Worm (Caenorhabditis elegans): ENCODE results near the gene K01G5.10.
A peak's percentile ranks its signal among the peaks of the same experiment; 100 is the strongest.

DNA sequence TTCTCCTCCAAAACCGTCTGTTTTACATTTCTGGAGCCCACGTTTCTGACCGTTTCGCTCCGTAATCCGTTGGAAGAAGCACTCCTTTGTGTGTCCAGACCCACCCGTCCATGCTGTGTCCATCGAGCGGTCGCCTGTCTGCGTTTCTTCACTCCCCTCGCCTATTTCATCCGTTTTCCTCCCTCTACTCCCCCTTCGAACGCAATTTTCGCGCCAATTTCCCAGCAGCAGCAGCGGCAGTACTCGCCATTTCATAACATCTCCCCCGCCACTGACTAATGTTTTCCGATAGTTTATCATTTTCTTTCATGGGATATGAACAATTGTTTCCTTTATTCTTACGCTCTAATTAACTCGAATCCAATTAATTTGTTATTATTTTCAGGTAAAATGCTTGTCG lies 49.6 kb upstream of the K01G5.10 start:
- TF ChIP-seq rnt-1 (tag; optimal IDR thresholded peaks at IDR 0.05) = peak; percentile 4
- TF ChIP-seq ama-1 (optimal IDR thresholded peaks at IDR 0.05) = no peak
- peak; percentile 39 for TF ChIP-seq nfya-1 (tag; optimal IDR thresholded peaks at IDR 0.05)
- no peak for TF ChIP-seq ceh-24 (tag; optimal IDR thresholded peaks at IDR 0.05)
- TF ChIP-seq unc-42 (tag; optimal IDR thresholded peaks at IDR 0.05) = peak; percentile 67
- peak; percentile 30 for TF ChIP-seq sox-4 (tag; optimal IDR thresholded peaks at IDR 0.05)
- no peak for TF ChIP-seq hlh-30 (tag; optimal IDR thresholded peaks at IDR 0.05; ENCODE audit: insufficient read depth)
- no peak for TF ChIP-seq dmd-4 (tag; optimal IDR thresholded peaks at IDR 0.05; ENCODE audit: borderline replicate concordance)
- TF ChIP-seq ceh-18 (tag; optimal IDR thresholded peaks at IDR 0.05) = peak; percentile 26
- no peak for TF ChIP-seq npax-4 (tag; optimal IDR thresholded peaks at IDR 0.05)
- no peak for TF ChIP-seq sdc-2 (tag; optimal IDR thresholded peaks at IDR 0.05)
- no peak for TF ChIP-seq ceh-19 (GFP tag; optimal IDR thresholded peaks at IDR 0.05)
- no peak for TF ChIP-seq hlh-8 (tag; optimal IDR thresholded peaks at IDR 0.05)
- no peak for TF ChIP-seq elt-4 (tag; optimal IDR thresholded peaks at IDR 0.05)
